Fruit fly (Drosophila melanogaster): ENCODE measurements around the gene CG13713.

The CG13713 gene

dm6 chr3L:4697301-4697700 lies at the start of gene CG13713:
TSS of gene CG13713 (plus strand) at chr3L:4697601.
- no peak for TF ChIP-seq kay (GFP tag; ENCODE audit: borderline replicate concordance)
- no peak for TF ChIP-seq CG7101 (tag; optimal IDR thresholded peaks at IDR 0.05)
- TF ChIP-seq bab1 (GFP tag; optimal IDR thresholded peaks at IDR 0.05): no peak
- TF ChIP-seq toe (GFP tag; optimal IDR thresholded peaks at IDR 0.05): no peak
- TF ChIP-seq CG7045 (GFP tag; optimal IDR thresholded peaks at IDR 0.05): no peak
- TF ChIP-seq CG11617 (GFP tag; optimal IDR thresholded peaks at IDR 0.05): no peak
- TF ChIP-seq Crg-1 (GFP tag; optimal IDR thresholded peaks at IDR 0.05): no peak
- no peak for TF ChIP-seq tj (GFP tag; optimal IDR thresholded peaks at IDR 0.05)
- no peak for TF ChIP-seq Hr96 (GFP tag; optimal IDR thresholded peaks at IDR 0.05)
- no peak for TF ChIP-seq CG5204 (GFP tag; optimal IDR thresholded peaks at IDR 0.05)
- TF ChIP-seq CG12768 (GFP tag; optimal IDR thresholded peaks at IDR 0.05): no peak
- TF ChIP-seq cic (GFP tag; optimal IDR thresholded peaks at IDR 0.05): no peak

dm6 chr3L:4647976-4648375 lies 49.4 kb upstream of the CG13713 start, which contains the start of gene TTLL1B:
TSS of gene TTLL1B (plus strand) at chr3L:4648276.
- TF ChIP-seq CG7101 (tag; optimal IDR thresholded peaks at IDR 0.05): no peak
- no peak for TF ChIP-seq toe (GFP tag; optimal IDR thresholded peaks at IDR 0.05)
- TF ChIP-seq bab1 (GFP tag; optimal IDR thresholded peaks at IDR 0.05): no peak
- no peak for TF ChIP-seq CG12768 (GFP tag; optimal IDR thresholded peaks at IDR 0.05)
- no peak for TF ChIP-seq CG14711 (tag; optimal IDR thresholded peaks at IDR 0.05)
- no peak for TF ChIP-seq pad (GFP tag; optimal IDR thresholded peaks at IDR 0.05)
- TF ChIP-seq CG11617 (GFP tag; optimal IDR thresholded peaks at IDR 0.05): no peak
- no peak for TF ChIP-seq Mnt (GFP tag; optimal IDR thresholded peaks at IDR 0.05)
- TF ChIP-seq CG5204 (GFP tag; optimal IDR thresholded peaks at IDR 0.05): no peak
- TF ChIP-seq Clk (GFP tag; optimal IDR thresholded peaks at IDR 0.05): no peak
- no peak for TF ChIP-seq CG33017 (tag; optimal IDR thresholded peaks at IDR 0.05)
- TF ChIP-seq cic (GFP tag; optimal IDR thresholded peaks at IDR 0.05): no peak
- no peak for TF ChIP-seq Crg-1 (GFP tag; optimal IDR thresholded peaks at IDR 0.05)
- no peak for TF ChIP-seq CG7045 (GFP tag; optimal IDR thresholded peaks at IDR 0.05)

dm6 chr3L:4667289-4667688 lies 30.1 kb upstream of the CG13713 start, which contains the start of gene CG32236:
TSS of gene CG32236 (minus strand) at chr3L:4667389.
- no peak for TF ChIP-seq cic (GFP tag; optimal IDR thresholded peaks at IDR 0.05)
- no peak for TF ChIP-seq CG5204 (GFP tag; optimal IDR thresholded peaks at IDR 0.05)
- TF ChIP-seq CG1620 (GFP tag; optimal IDR thresholded peaks at IDR 0.05): no peak
- no peak for TF ChIP-seq CG33017 (tag; optimal IDR thresholded peaks at IDR 0.05)
- TF ChIP-seq CG14711 (tag; optimal IDR thresholded peaks at IDR 0.05): no peak
- no peak for TF ChIP-seq bab1 (GFP tag; optimal IDR thresholded peaks at IDR 0.05)
- no peak for TF ChIP-seq Mnt (GFP tag; optimal IDR thresholded peaks at IDR 0.05)
- no peak for TF ChIP-seq pad (GFP tag; optimal IDR thresholded peaks at IDR 0.05)
- no peak for TF ChIP-seq tj (GFP tag; optimal IDR thresholded peaks at IDR 0.05)
- no peak for TF ChIP-seq kay (GFP tag; ENCODE audit: borderline replicate concordance)
- TF ChIP-seq Clk (GFP tag; optimal IDR thresholded peaks at IDR 0.05): no peak
- no peak for TF ChIP-seq CG12768 (GFP tag; optimal IDR thresholded peaks at IDR 0.05)
- TF ChIP-seq Hr96 (GFP tag; optimal IDR thresholded peaks at IDR 0.05): no peak
- TF ChIP-seq CG7101 (tag; optimal IDR thresholded peaks at IDR 0.05): no peak
- no peak for TF ChIP-seq CG7045 (GFP tag; optimal IDR thresholded peaks at IDR 0.05)
- no peak for TF ChIP-seq cnc (optimal IDR thresholded peaks at IDR 0.05)
- TF ChIP-seq ovo (GFP tag; optimal IDR thresholded peaks at IDR 0.05): no peak
- no peak for TF ChIP-seq toe (GFP tag; optimal IDR thresholded peaks at IDR 0.05)
- no peak for TF ChIP-seq CG11617 (GFP tag; optimal IDR thresholded peaks at IDR 0.05)

- TF ChIP-seq kay (GFP tag; ENCODE audit: borderline replicate concordance): no peak
- TF ChIP-seq CG1620 (GFP tag; optimal IDR thresholded peaks at IDR 0.05): no peak
- no peak for TF ChIP-seq cic (GFP tag; optimal IDR thresholded peaks at IDR 0.05)
Measured at dm6 chr3L:4677532-4677931, 19.9 kb upstream of the CG13713 start, which contains the start of gene CG34266. TSS of gene CG34266 (plus strand) at chr3L:4677832.

- TF ChIP-seq pad (GFP tag; optimal IDR thresholded peaks at IDR 0.05) (no peak), toe (GFP tag; optimal IDR thresholded peaks at IDR 0.05) (no peak), cic (GFP tag; optimal IDR thresholded peaks at IDR 0.05) (no peak), CG14711 (tag; optimal IDR thresholded peaks at IDR 0.05) (no peak), cnc (optimal IDR thresholded peaks at IDR 0.05) (no peak), bab1 (GFP tag; optimal IDR thresholded peaks at IDR 0.05) (no peak), CG12768 (GFP tag; optimal IDR thresholded peaks at IDR 0.05) (no peak), CG33017 (tag; optimal IDR thresholded peaks at IDR 0.05) (no peak), Mnt (GFP tag; optimal IDR thresholded peaks at IDR 0.05) (no peak), CG5204 (GFP tag; optimal IDR thresholded peaks at IDR 0.05) (no peak), kay (GFP tag; ENCODE audit: borderline replicate concordance) (no peak), Crg-1 (GFP tag; optimal IDR thresholded peaks at IDR 0.05) (no peak), CG7101 (tag; optimal IDR thresholded peaks at IDR 0.05) (no peak)
Measured at dm6 chr3L:4679063-4679462, 18.3 kb upstream of the CG13713 start.

dm6 chr3L:4684622-4685276 lies 12.7 kb upstream of the CG13713 start:
- TF ChIP-seq CG7101 (tag; optimal IDR thresholded peaks at IDR 0.05): no peak
- no peak for TF ChIP-seq CG11617 (GFP tag; optimal IDR thresholded peaks at IDR 0.05)
- TF ChIP-seq tj (GFP tag; optimal IDR thresholded peaks at IDR 0.05): no peak
- no peak for TF ChIP-seq Hr96 (GFP tag; optimal IDR thresholded peaks at IDR 0.05)
- no peak for TF ChIP-seq bab1 (GFP tag; optimal IDR thresholded peaks at IDR 0.05)
- no peak for TF ChIP-seq toe (GFP tag; optimal IDR thresholded peaks at IDR 0.05)
- no peak for TF ChIP-seq CG12768 (GFP tag; optimal IDR thresholded peaks at IDR 0.05)
- TF ChIP-seq CG33017 (tag; optimal IDR thresholded peaks at IDR 0.05): no peak
- TF ChIP-seq CG7045 (GFP tag; optimal IDR thresholded peaks at IDR 0.05): no peak
- no peak for TF ChIP-seq Crg-1 (GFP tag; optimal IDR thresholded peaks at IDR 0.05)
- no peak for TF ChIP-seq CG1620 (GFP tag; optimal IDR thresholded peaks at IDR 0.05)
- TF ChIP-seq cic (GFP tag; optimal IDR thresholded peaks at IDR 0.05): no peak
- TF ChIP-seq CG14711 (tag; optimal IDR thresholded peaks at IDR 0.05): no peak
- no peak for TF ChIP-seq cnc (optimal IDR thresholded peaks at IDR 0.05)
- no peak for TF ChIP-seq Clk (GFP tag; optimal IDR thresholded peaks at IDR 0.05)
- TF ChIP-seq Mnt (GFP tag; optimal IDR thresholded peaks at IDR 0.05): no peak
- TF ChIP-seq pad (GFP tag; optimal IDR thresholded peaks at IDR 0.05): no peak
- TF ChIP-seq kay (GFP tag; ENCODE audit: borderline replicate concordance): no peak
- TF ChIP-seq ovo (GFP tag; optimal IDR thresholded peaks at IDR 0.05): no peak
